Worm (Caenorhabditis elegans) whole organism, early embryonic: Measurements from ENCODE around the gene F14D2.15.

ENCODE experiments used
- aly-1 ChIP-seq: sonication (generic microtip); optimal IDR thresholded peaks from 2 replicates; lab custom pipeline; 2016; ENCODE audit warnings: missing genetic modification characterization, missing compliant biosample characterization
- ama-1 ChIP-seq: fragments of 150-350 bp; optimal IDR thresholded peaks from 2 replicates; lab custom pipeline; 2014
- ceh-36 ChIP-seq: sonication (generic microtip); optimal IDR thresholded peaks from 2 replicates; lab custom pipeline; 2016; ENCODE audit warnings: missing genetic modification characterization, inconsistent platforms, missing compliant biosample characterization
- flt-1 ChIP-seq: fragments of 200-800 bp; sonication (Bioruptor generic); IDR thresholded peaks from 2 replicates; pipeline ENCODE4 v1.3.6; 2022; ENCODE audit warnings: missing genetic modification characterization, missing compliant biosample characterization
- hmg-4 ChIP-seq: fragments of 200-800 bp; sonication (Bioruptor generic); optimal IDR thresholded peaks from 2 replicates; lab custom pipeline; 2018; ENCODE audit warnings: mild to moderate bottlenecking, missing genetic modification characterization, missing compliant biosample characterization

DNA sequence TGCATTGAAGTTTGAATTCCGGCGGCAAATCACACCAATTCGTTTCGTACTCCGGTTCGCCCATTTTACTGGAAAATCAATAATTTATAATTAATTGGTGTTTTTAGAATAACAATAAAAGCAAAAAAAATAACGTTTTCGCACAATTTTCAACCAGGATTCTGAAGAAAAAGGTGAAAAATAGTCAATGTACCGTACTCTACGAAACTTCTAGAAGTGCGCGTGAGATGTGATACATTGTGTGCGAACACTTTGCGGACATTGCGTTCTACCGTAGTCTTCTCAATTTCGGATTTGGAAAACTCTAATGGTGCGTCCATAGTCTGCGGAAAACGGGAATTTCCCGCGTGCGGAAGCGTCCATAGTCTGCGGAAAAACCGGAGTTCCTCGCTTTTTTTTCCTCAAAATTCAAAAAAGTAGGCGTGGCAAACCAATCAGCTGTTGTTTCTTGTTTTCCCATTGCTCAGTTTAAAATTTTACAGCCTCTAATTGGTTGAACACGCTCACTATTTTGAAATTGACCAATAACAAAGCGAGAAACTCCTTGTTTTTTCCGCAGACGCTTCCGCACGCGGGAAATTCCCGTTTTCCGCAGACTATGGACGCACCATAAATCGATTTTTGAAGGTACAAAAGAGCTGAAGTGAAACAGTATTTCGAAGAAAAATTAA lies 4.5 kb upstream of the F14D2.15 start, which contains the start of the genes F14D2.14 and bath-29:
- TF ChIP-seq ama-1 (lab: Kevin White, UChicago) (no peak), ceh-36 (tag; lab: Kevin White, UChicago) (no peak), aly-1 (tag; lab: Kevin White, UChicago) (no peak), flt-1 (no peak), hmg-4 (GFP tag; lab: Kevin White, UChicago) (no peak)
